Fruit fly (Drosophila melanogaster): ENCODE measurements around the gene CG14543.

The CG14543 gene

dm6 chr3R:26021195-26021914, 35.1 kb upstream of the CG14543 start (continued):
- peak; percentile 96 for TF ChIP-seq Usf (GFP tag; optimal IDR thresholded peaks at IDR 0.05)
- no peak for TF ChIP-seq Dp (GFP tag; optimal IDR thresholded peaks at IDR 0.05)
- peak; percentile 81 to 89 for TF ChIP-seq chif (GFP tag; optimal IDR thresholded peaks at IDR 0.05)
- TF ChIP-seq run (tag; optimal IDR thresholded peaks at IDR 0.05), result peak; percentile 86
- no peak for TF ChIP-seq hbn (GFP tag; IDR thresholded peaks at IDR 0.05; ENCODE audit: partially characterized antibody)
- peak; percentile 99 for TF ChIP-seq CoRest (tag; optimal IDR thresholded peaks at IDR 0.05)
- peak; percentile 92 for TF ChIP-seq PHDP (tag; optimal IDR thresholded peaks at IDR 0.05)
- TF ChIP-seq oc (tag; optimal IDR thresholded peaks at IDR 0.05), result peak; percentile 69
- peak; percentile 97 for TF ChIP-seq az2 (GFP tag; optimal IDR thresholded peaks at IDR 0.05)
- peak; percentile 5 for TF ChIP-seq Hey (tag; optimal IDR thresholded peaks at IDR 0.05)
- peak; percentile 57 to 80 for TF ChIP-seq Trl (optimal IDR thresholded peaks at IDR 0.05)
- peak; percentile 72 for TF ChIP-seq Trl (GFP tag; optimal IDR thresholded peaks at IDR 0.05)
- peak; percentile 87 for TF ChIP-seq CG12236 (GFP tag; optimal IDR thresholded peaks at IDR 0.05)
- TF ChIP-seq CG13424 (tag; optimal IDR thresholded peaks at IDR 0.05), result peak; percentile 97
- no peak for TF ChIP-seq D (optimal IDR thresholded peaks at IDR 0.05)
- TF ChIP-seq D (GFP tag; optimal IDR thresholded peaks at IDR 0.05), result peak; percentile 98
- peak; percentile 78 for TF ChIP-seq dm (GFP tag; optimal IDR thresholded peaks at IDR 0.05)
- TF ChIP-seq D19A (tag; optimal IDR thresholded peaks at IDR 0.05), result peak; percentile 94
- peak; percentile 72 for TF ChIP-seq lbe (GFP tag; optimal IDR thresholded peaks at IDR 0.05)
- TF ChIP-seq gsb-n (tag; optimal IDR thresholded peaks at IDR 0.05), result peak; percentile 96
- TF ChIP-seq al (GFP tag; IDR thresholded peaks at IDR 0.05), result peak; percentile 82
- TF ChIP-seq lola (GFP tag; optimal IDR thresholded peaks at IDR 0.05), result peak in 1 of 3 experiments; percentile 99
- peak; percentile 81 for TF ChIP-seq YL-1 (GFP tag; optimal IDR thresholded peaks at IDR 0.05)
- peak; percentile 87 for TF ChIP-seq zen (tag; optimal IDR thresholded peaks at IDR 0.05)
- TF ChIP-seq bowl (GFP tag; IDR thresholded peaks at IDR 0.05), result no peak
- no peak for TF ChIP-seq CG2129 (GFP tag; IDR thresholded peaks at IDR 0.05; ENCODE audit: partially characterized antibody)
- peak; percentile 88 for TF ChIP-seq fd3F (GFP tag; optimal IDR thresholded peaks at IDR 0.05)
- peak; percentile 97 for TF ChIP-seq CG13775 (GFP tag; optimal IDR thresholded peaks at IDR 0.05)
- peak; percentile 92 for TF ChIP-seq nau (GFP tag; optimal IDR thresholded peaks at IDR 0.05)
- no peak for TF ChIP-seq CG16779 (GFP tag; IDR thresholded peaks at IDR 0.05)
- TF ChIP-seq MBD-R2 (GFP tag; IDR thresholded peaks at IDR 0.05), result no peak
- peak; percentile 90 for TF ChIP-seq Ptx1 (GFP tag; IDR thresholded peaks at IDR 0.05)
- peak; percentile 97 for TF ChIP-seq CG14710 (tag; optimal IDR thresholded peaks at IDR 0.05)
- peak; percentile 86 for TF ChIP-seq slbo (GFP tag; IDR thresholded peaks at IDR 0.05)
- peak; percentile 67 for TF ChIP-seq en (GFP tag; optimal IDR thresholded peaks at IDR 0.05)
- peak; percentile 81 for TF ChIP-seq Lhr (GFP tag; optimal IDR thresholded peaks at IDR 0.05)
- TF ChIP-seq Sox102F (GFP tag; optimal IDR thresholded peaks at IDR 0.05), result peak; percentile 95
- peak; percentile 61; the same call in 2 of the 3 replicates for TF ChIP-seq jigr1 (GFP tag; IDR thresholded peaks at IDR 0.05)
- peak; percentile 77 for TF ChIP-seq CG2116 (GFP tag; optimal IDR thresholded peaks at IDR 0.05)
- TF ChIP-seq CkIIα-i1 (GFP tag; IDR thresholded peaks at IDR 0.05), result peak; percentile 3; the same call in 1 of the 2 replicates
- TF ChIP-seq sug (tag; optimal IDR thresholded peaks at IDR 0.05), result peak; percentile 99
- peak; percentile 87 for TF ChIP-seq CG6765 (GFP tag; optimal IDR thresholded peaks at IDR 0.05)
- TF ChIP-seq row (GFP tag; IDR thresholded peaks at IDR 0.05), result peak; percentile 92
- peak; percentile 87 for TF ChIP-seq CG6854 (GFP tag; optimal IDR thresholded peaks at IDR 0.05)
- peak; percentile 29; the same call in 1 of the 2 replicates for TF ChIP-seq aop (GFP tag; IDR thresholded peaks at IDR 0.05)
- TF ChIP-seq btn (GFP tag; optimal IDR thresholded peaks at IDR 0.05), result peak; percentile 16
- no peak for TF ChIP-seq Dref (GFP tag; IDR thresholded peaks at IDR 0.05)
- TF ChIP-seq CG12391 (tag; optimal IDR thresholded peaks at IDR 0.05), result peak; percentile 98
- TF ChIP-seq Xbp1 (GFP tag; optimal IDR thresholded peaks at IDR 0.05), result peak; percentile 95
